Fruit fly (Drosophila melanogaster): ENCODE measurements around the gene CG3226.

CG3226 gene

dm6 chrX:6699255-6699885 is 45.3 kb upstream of the CG3226 start, which contains the start of gene CG14441 (continued):
- TF ChIP-seq ems (GFP tag; optimal IDR thresholded peaks at IDR 0.05): no peak
- TF ChIP-seq Six4 (GFP tag; optimal IDR thresholded peaks at IDR 0.05): no peak
- peak; percentile 25 for TF ChIP-seq CHES-1-like (GFP tag; optimal IDR thresholded peaks at IDR 0.05)
- no peak for TF ChIP-seq CG1024 (GFP tag; IDR thresholded peaks at IDR 0.05)
- no peak for TF ChIP-seq CG12219 (GFP tag; optimal IDR thresholded peaks at IDR 0.05)
- TF ChIP-seq NC2α (GFP tag; optimal IDR thresholded peaks at IDR 0.05): peak; percentile 37
- no peak for TF ChIP-seq CG14050 (GFP tag; IDR thresholded peaks at IDR 0.05)
- TF ChIP-seq PHDP (tag; optimal IDR thresholded peaks at IDR 0.05): peak; percentile 67
- no peak for TF ChIP-seq Trl (optimal IDR thresholded peaks at IDR 0.05)
- peak; percentile 28 for TF ChIP-seq Trl (GFP tag; optimal IDR thresholded peaks at IDR 0.05)
- TF ChIP-seq Blimp-1 (GFP tag; optimal IDR thresholded peaks at IDR 0.05): no peak
- TF ChIP-seq CG10209 (GFP tag; optimal IDR thresholded peaks at IDR 0.05): peak; percentile 21
- no peak for TF ChIP-seq CG9215 (GFP tag; IDR thresholded peaks at IDR 0.05)
- no peak for TF ChIP-seq CG4404 (GFP tag; IDR thresholded peaks at IDR 0.05)
- peak; percentile 67 for TF ChIP-seq nau (GFP tag; optimal IDR thresholded peaks at IDR 0.05)
- TF ChIP-seq sens-2 (GFP tag; IDR thresholded peaks at IDR 0.05): no peak
- no peak for TF ChIP-seq Chrac-16 (GFP tag; optimal IDR thresholded peaks at IDR 0.05)
- TF ChIP-seq sens (GFP tag): peak; percentile 94
- peak; percentile 66 for TF ChIP-seq nerfin-1 (tag; optimal IDR thresholded peaks at IDR 0.05)
- no peak for TF ChIP-seq zen (tag; optimal IDR thresholded peaks at IDR 0.05)
- 0 out of 4 replicates have a peak, but pooled peaks have one; percentile 3 for TF ChIP-seq Gug (GFP tag; IDR thresholded peaks at IDR 0.05)
- no peak for TF ChIP-seq tio (GFP tag; optimal IDR thresholded peaks at IDR 0.05)
- peak; percentile 65 for TF ChIP-seq grau (tag; optimal IDR thresholded peaks at IDR 0.05)
- 0 out of 2 replicates have a peak, but pooled peaks have one; percentile 14 for TF ChIP-seq vvl (GFP tag; IDR thresholded peaks at IDR 0.05)
- no peak; the same call in 1 of the 2 replicates for TF ChIP-seq chm (GFP tag; IDR thresholded peaks at IDR 0.05)
- TF ChIP-seq sim (GFP tag; IDR thresholded peaks at IDR 0.05): no peak
- no peak for TF ChIP-seq CG6765 (GFP tag; optimal IDR thresholded peaks at IDR 0.05)
- TF ChIP-seq CG12391 (tag; optimal IDR thresholded peaks at IDR 0.05): peak; percentile 46
- TF ChIP-seq CG1602 (GFP tag; optimal IDR thresholded peaks at IDR 0.05): no peak
- no peak for TF ChIP-seq tx (GFP tag; optimal IDR thresholded peaks at IDR 0.05)
- no peak for TF ChIP-seq NC2β (GFP tag; optimal IDR thresholded peaks at IDR 0.05)
- TF ChIP-seq Sox102F (GFP tag; optimal IDR thresholded peaks at IDR 0.05): no peak
- TF ChIP-seq CG7928 (GFP tag; optimal IDR thresholded peaks at IDR 0.05): no peak
- peak; percentile 48 for TF ChIP-seq CG15514 (GFP tag; optimal IDR thresholded peaks at IDR 0.05)
- peak in 1 of 2 experiments; percentile 66 for TF ChIP-seq Eip74EF (GFP tag; optimal IDR thresholded peaks at IDR 0.05)
- TF ChIP-seq sna (GFP tag; IDR thresholded peaks at IDR 0.05; ENCODE audit: partially characterized antibody): peak; percentile 99
- no peak for TF ChIP-seq Lim3 (GFP tag; IDR thresholded peaks at IDR 0.05)
- TF ChIP-seq usp (GFP tag; optimal IDR thresholded peaks at IDR 0.05): no peak
- TF ChIP-seq Opbp (GFP tag; IDR thresholded peaks at IDR 0.05; ENCODE audit: partially characterized antibody): peak; percentile 93
- peak; percentile 52 for TF ChIP-seq Mad (GFP tag; optimal IDR thresholded peaks at IDR 0.05)
- peak; percentile 65; the same call in 1 of the 3 replicates for TF ChIP-seq CG34422 (GFP tag; IDR thresholded peaks at IDR 0.05)
- no peak for TF ChIP-seq CG18764 (GFP tag; optimal IDR thresholded peaks at IDR 0.05)
- TF ChIP-seq CG32772 (GFP tag; IDR thresholded peaks at IDR 0.05): no peak
- peak; percentile 62 for TF ChIP-seq CG42726 (GFP tag; IDR thresholded peaks at IDR 0.05; ENCODE audit: partially characterized antibody)
- no peak for TF ChIP-seq Vsx1 (GFP tag; optimal IDR thresholded peaks at IDR 0.05)
- TF ChIP-seq gt (GFP tag; IDR thresholded peaks at IDR 0.05): no peak
- peak; percentile 4 for TF ChIP-seq Myb (GFP tag; optimal IDR thresholded peaks at IDR 0.05)
- TF ChIP-seq CG11456 (GFP tag; IDR thresholded peaks at IDR 0.05): no peak
- no peak for TF ChIP-seq prd (optimal IDR thresholded peaks at IDR 0.05)
- TF ChIP-seq prd (GFP tag; IDR thresholded peaks at IDR 0.05): no peak
- peak; percentile 67 for TF ChIP-seq scrt (GFP tag; optimal IDR thresholded peaks at IDR 0.05)

All from whole organism, embryonic.